Worm (Caenorhabditis elegans): ENCODE measurements around the gene ptpn-22.

DNA sequence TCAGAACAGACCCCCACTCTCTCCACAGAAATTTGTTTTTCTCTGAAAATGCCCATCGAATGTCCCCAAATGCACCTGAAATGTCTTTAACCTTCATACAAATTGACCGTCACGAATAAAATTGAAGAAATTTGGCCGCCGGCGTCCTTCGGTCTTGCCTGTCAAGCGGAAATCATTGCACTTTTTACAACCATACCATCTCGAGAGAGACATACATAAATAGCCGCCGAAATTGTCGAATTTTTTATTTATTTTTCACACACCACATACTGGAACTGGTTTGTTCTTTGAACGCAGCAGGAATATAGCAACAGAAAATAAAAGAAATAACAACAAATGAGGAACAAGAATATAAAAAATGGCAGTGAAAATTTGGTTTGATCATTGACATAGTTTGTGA, 24.4 kb downstream of the ptpn-22 start:
- TF ChIP-seq elt-1 (tag; optimal IDR thresholded peaks at IDR 0.05; ENCODE audit: borderline replicate concordance, insufficient read depth) (no peak), ceh-43 (GFP tag; optimal IDR thresholded peaks at IDR 0.05) (no peak), lin-13 (tag; optimal IDR thresholded peaks at IDR 0.05) (no peak), unc-62 (GFP tag; optimal IDR thresholded peaks at IDR 0.05) (no peak), unc-39 (tag; optimal IDR thresholded peaks at IDR 0.05) (no peak), lin-32 (GFP tag; optimal IDR thresholded peaks at IDR 0.05) (no peak), elt-3 (tag; optimal IDR thresholded peaks at IDR 0.05) (no peak), nhr-237 (tag; optimal IDR thresholded peaks at IDR 0.05) (no peak), ztf-11 (tag; optimal IDR thresholded peaks at IDR 0.05) (no peak)
